Worm (Caenorhabditis elegans): ENCODE data around the gene unc-42.

The unc-42 gene

DNA sequence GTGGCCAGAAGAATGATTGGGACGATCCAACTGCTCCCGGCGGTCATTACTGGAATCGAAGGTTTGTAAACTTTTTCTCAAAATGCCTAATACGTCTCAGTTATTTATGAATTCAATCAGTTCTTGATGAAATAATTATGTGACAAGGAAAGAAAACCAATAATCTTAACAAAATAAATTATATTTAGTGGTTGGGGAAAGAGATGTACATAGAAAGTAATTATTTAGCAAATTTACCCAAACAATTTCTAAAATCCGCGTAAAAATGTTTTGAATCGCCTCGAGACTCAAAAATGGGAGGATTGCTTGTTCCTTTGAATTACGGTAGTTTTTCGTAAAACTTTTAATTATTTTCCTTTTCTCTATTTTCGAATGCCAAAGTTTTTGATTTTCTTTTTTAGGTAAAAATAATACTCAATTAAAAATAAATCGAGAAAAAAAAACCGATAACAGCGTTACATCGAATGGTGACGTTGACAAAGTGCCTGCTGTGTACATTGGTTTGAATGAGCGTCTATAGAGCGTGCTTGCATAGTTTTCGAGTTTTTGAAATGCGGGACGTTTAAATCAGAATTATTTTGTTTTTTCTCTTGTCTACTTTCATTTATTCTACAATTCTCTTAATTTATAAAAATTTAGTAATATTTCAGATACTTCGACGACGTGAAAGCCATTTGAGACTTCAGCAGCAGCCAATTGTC lies 39.6 kb downstream of the unc-42 start, which contains the start of the genes aagr-3 and drap-1:
Gene aagr-3, minus strand, starts transcription at position 51 of the 701 bp plus-strand sequence.
Gene drap-1, plus strand, starts transcription at position 645 of the 701 bp plus-strand sequence.
- TF ChIP-seq C34F6.9 (tag; optimal IDR thresholded peaks at IDR 0.05) (peak; percentile 82), ceh-16 (tag; optimal IDR thresholded peaks at IDR 0.05) (no peak), elt-3 (tag; optimal IDR thresholded peaks at IDR 0.05) (no peak), aly-2 (tag; optimal IDR thresholded peaks at IDR 0.05) (no peak), mbf-1 (tag; optimal IDR thresholded peaks at IDR 0.05) (no peak), nhr-21 (tag; optimal IDR thresholded peaks at IDR 0.05) (no peak), sem-4 (tag; optimal IDR thresholded peaks at IDR 0.05) (peak; percentile 61), elt-1 (tag; optimal IDR thresholded peaks at IDR 0.05) (no peak), sma-3 (GFP tag; optimal IDR thresholded peaks at IDR 0.05) (peak; percentile 51), gmeb-1 (tag; optimal IDR thresholded peaks at IDR 0.05) (peak; percentile 56), fos-1 (tag; optimal IDR thresholded peaks at IDR 0.05) (peak; percentile 83), lsy-2 (tag; optimal IDR thresholded peaks at IDR 0.05) (peak in 1 of 2 experiments; percentile 82), blmp-1 (tag; optimal IDR thresholded peaks at IDR 0.05; ENCODE audit: insufficient read depth) (no peak), zag-1 (tag; optimal IDR thresholded peaks at IDR 0.05) (no peak), alr-1 (tag; optimal IDR thresholded peaks at IDR 0.05) (no peak), ama-1 (optimal IDR thresholded peaks at IDR 0.05) (peak; percentile 61), ztf-4 (tag; optimal IDR thresholded peaks at IDR 0.05) (peak; percentile 12), peb-1 (tag; optimal IDR thresholded peaks at IDR 0.05) (no peak), mab-5 (tag; optimal IDR thresholded peaks at IDR 0.05) (peak; percentile 26), nhr-23 (tag; optimal IDR thresholded peaks at IDR 0.05) (no peak), sma-9 (GFP tag; optimal IDR thresholded peaks at IDR 0.05) (peak; percentile 40), sma-9 (tag; optimal IDR thresholded peaks at IDR 0.05) (no peak), lin-13 (GFP tag; optimal IDR thresholded peaks at IDR 0.05) (peak; percentile 55), ZK546.5 (tag; optimal IDR thresholded peaks at IDR 0.05) (no peak), nhr-25 (tag; optimal IDR thresholded peaks at IDR 0.05) (no peak), nhr-10 (tag; optimal IDR thresholded peaks at IDR 0.05) (no peak), F13H6.1 (tag; optimal IDR thresholded peaks at IDR 0.05) (peak; percentile 39), nhr-12 (tag; optimal IDR thresholded peaks at IDR 0.05) (no peak), ceh-82 (tag; optimal IDR thresholded peaks at IDR 0.05) (no peak), R02D3.7 (tag; optimal IDR thresholded peaks at IDR 0.05) (no peak), nhr-6 (tag; optimal IDR thresholded peaks at IDR 0.05) (no peak), Y55F3AM.14 (GFP tag; optimal IDR thresholded peaks at IDR 0.05) (no peak), ztf-11 (tag; optimal IDR thresholded peaks at IDR 0.05) (no peak), lin-39 (tag; optimal IDR thresholded peaks at IDR 0.05) (no peak), snpc-4 (tag; optimal IDR thresholded peaks at IDR 0.05) (peak; percentile 42), nhr-77 (tag; optimal IDR thresholded peaks at IDR 0.05) (no peak), crh-2 (tag; optimal IDR thresholded peaks at IDR 0.05) (peak; percentile 90), nhr-129 (tag; optimal IDR thresholded peaks at IDR 0.05) (peak; percentile 77), unc-39 (tag; optimal IDR thresholded peaks at IDR 0.05) (no peak), egl-27 (tag; optimal IDR thresholded peaks at IDR 0.05) (no peak), unc-55 (GFP tag; optimal IDR thresholded peaks at IDR 0.05) (peak; percentile 86), skn-1 (tag; optimal IDR thresholded peaks at IDR 0.05) (peak; percentile 25), nhr-11 (tag; optimal IDR thresholded peaks at IDR 0.05) (no peak), mdl-1 (tag; optimal IDR thresholded peaks at IDR 0.05) (no peak), dmd-4 (tag; optimal IDR thresholded peaks at IDR 0.05) (no peak), nhr-237 (tag; optimal IDR thresholded peaks at IDR 0.05) (no peak), unc-62 (GFP tag; optimal IDR thresholded peaks at IDR 0.05) (no peak), ztf-1 (GFP tag; conservative IDR thresholded peaks at IDR 0.05) (no peak), lin-11 (tag; optimal IDR thresholded peaks at IDR 0.05) (no peak)
